Fruit fly (Drosophila melanogaster) S2 (cell line): ENCODE results near the gene Charon.

Experiments
- CG8478 ChIP-seq: fragments of >200 bp; optimal IDR thresholded peaks from 2 replicates; lab custom pipeline; 2018
- CTCF ChIP-seq, 2 experiments: fragments of >200 bp; optimal IDR thresholded peaks; 2 replicates each; lab custom pipeline; 2018

DNA sequence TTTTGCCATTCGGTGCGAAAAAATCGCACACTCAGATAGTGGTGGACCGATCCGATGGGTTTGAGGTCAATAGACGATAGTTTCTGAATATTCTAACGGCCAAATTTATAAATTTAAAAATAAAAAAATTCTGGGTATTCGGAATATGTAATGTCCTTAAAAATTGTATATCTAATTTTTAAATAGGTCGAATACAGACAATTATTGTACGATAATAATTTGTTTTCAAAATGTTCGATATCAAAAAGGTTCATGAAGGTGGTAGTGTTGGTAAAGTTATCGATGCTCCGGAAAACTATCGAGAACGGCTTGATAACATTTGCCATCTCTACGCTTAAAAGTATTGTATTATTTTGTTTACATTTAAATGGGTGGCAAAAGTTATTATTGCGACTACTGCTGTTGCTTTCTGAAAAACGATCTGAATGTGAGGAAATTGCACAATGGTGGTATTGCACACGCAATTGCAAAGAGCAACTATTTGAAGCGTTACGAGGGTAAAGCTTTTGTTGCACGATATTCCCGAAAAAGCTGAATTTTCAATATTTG is 2.7 kb downstream of the Charon start, which contains the start of the genes CG31922 and Plap:
- TF ChIP-seq CG8478, result no peak
- TF ChIP-seq CTCF (optimal IDR thresholded peaks at IDR 0.05; lab: Kevin White, UChicago), result no peak
